Worm (Caenorhabditis elegans): Measurements from ENCODE around the gene sws-1.

ce11 chrV:18960072-18960471, 21.2 kb downstream of the sws-1 start, which contains the start of gene ztf-20:
- TF ChIP-seq unc-62 (GFP tag; optimal IDR thresholded peaks at IDR 0.05) = no peak
- no peak for TF ChIP-seq lin-39 (tag; optimal IDR thresholded peaks at IDR 0.05)
- no peak for TF ChIP-seq nhr-77 (tag; optimal IDR thresholded peaks at IDR 0.05)
- TF ChIP-seq alr-1 (tag; optimal IDR thresholded peaks at IDR 0.05) = no peak
- TF ChIP-seq zag-1 (tag; optimal IDR thresholded peaks at IDR 0.05) = no peak
- TF ChIP-seq mdl-1 (tag; optimal IDR thresholded peaks at IDR 0.05) = no peak
- no peak for TF ChIP-seq nhr-237 (tag; optimal IDR thresholded peaks at IDR 0.05)
- no peak for TF ChIP-seq nhr-11 (tag; optimal IDR thresholded peaks at IDR 0.05)
- no peak for TF ChIP-seq ceh-16 (tag; optimal IDR thresholded peaks at IDR 0.05)
- no peak for TF ChIP-seq F13H6.1 (tag; optimal IDR thresholded peaks at IDR 0.05)
- TF ChIP-seq ama-1 (optimal IDR thresholded peaks at IDR 0.05) = no peak
